Fruit fly (Drosophila melanogaster): ENCODE data around the gene CG45544.

dm6 chr3R:29229958-29230357 lies 26.3 kb upstream of the CG45544 start:
- no peak for TF ChIP-seq h (optimal IDR thresholded peaks at IDR 0.05)
- TF ChIP-seq psq (optimal IDR thresholded peaks at IDR 0.05) = no peak
- no peak for TF ChIP-seq insv (optimal IDR thresholded peaks at IDR 0.05)
- no peak for TF ChIP-seq Myc (optimal IDR thresholded peaks at IDR 0.05)
- TF ChIP-seq ttk (optimal IDR thresholded peaks at IDR 0.05) = peak; percentile 80
- no peak for TF ChIP-seq Sin3A (optimal IDR thresholded peaks at IDR 0.05)

All from Kc167 (cell line).